Worm (Caenorhabditis elegans) whole organism, L2 larva: ENCODE results near the gene T12G3.4.
A peak's percentile ranks its signal among the peaks of the same experiment; 100 is the strongest.

Experiments used
- F13H6.1 ChIP-seq: sonication (generic microtip); optimal IDR thresholded peaks from 2 replicates; lab custom pipeline; 2016; ENCODE audit warnings: missing genetic modification characterization, missing compliant biosample characterization
- Y55F3AM.14 ChIP-seq: fragments of 200-800 bp; sonication (Bioruptor generic); optimal IDR thresholded peaks from 2 replicates; lab custom pipeline; 2018; ENCODE audit warnings: mild to moderate bottlenecking, missing genetic modification characterization, missing compliant biosample characterization
- ZK546.5 ChIP-seq: sonication (generic microtip); optimal IDR thresholded peaks from 2 replicates; lab custom pipeline; 2017; ENCODE audit warnings: missing biosample characterization, missing genetic modification characterization
- alr-1 ChIP-seq: fragments of 150-350 bp; optimal IDR thresholded peaks from 2 replicates; lab custom pipeline; 2014; ENCODE audit warnings: missing biosample characterization, missing genetic modification characterization
- aly-2 ChIP-seq: fragments of 150-350 bp; optimal IDR thresholded peaks from 2 replicates; lab custom pipeline; 2014; ENCODE audit warnings: missing biosample characterization, missing genetic modification characterization
- ama-1 ChIP-seq: fragments of 150-350 bp; optimal IDR thresholded peaks from 2 replicates; lab custom pipeline; 2018; ENCODE audit warnings: inconsistent platforms
- dmd-4 ChIP-seq: sonication (generic microtip); optimal IDR thresholded peaks from 2 replicates; lab custom pipeline; 2017; ENCODE audit warnings: missing biosample characterization, missing genetic modification characterization
- elt-1 ChIP-seq: fragments of 150-350 bp; optimal IDR thresholded peaks from 2 replicates; lab custom pipeline; 2014; ENCODE audit warnings: missing biosample characterization, missing genetic modification characterization
- elt-3 ChIP-seq: sonication (generic microtip); optimal IDR thresholded peaks from 2 replicates; lab custom pipeline; 2017; ENCODE audit warnings: missing biosample characterization, missing genetic modification characterization
- fos-1 ChIP-seq: fragments of 150-350 bp; optimal IDR thresholded peaks from 2 replicates; lab custom pipeline; 2014; ENCODE audit warnings: missing biosample characterization, missing genetic modification characterization
- gmeb-1 ChIP-seq: fragments of 150-350 bp; optimal IDR thresholded peaks from 2 replicates; lab custom pipeline; 2014; ENCODE audit warnings: missing biosample characterization, missing genetic modification characterization
- lin-11 ChIP-seq: fragments of 150-350 bp; sonication (generic microtip); optimal IDR thresholded peaks from 2 replicates; lab custom pipeline; 2014; ENCODE audit warnings: missing biosample characterization, missing genetic modification characterization, inconsistent platforms, mixed read lengths
- lin-39 ChIP-seq: fragments of 150-350 bp; optimal IDR thresholded peaks from 2 replicates; lab custom pipeline; 2014; ENCODE audit warnings: missing biosample characterization, missing genetic modification reagents, missing genetic modification characterization
- lsy-2 ChIP-seq, 2 experiments: fragments of 150-350 bp in 1 of 2; sonication (generic microtip) in 1 of 2; optimal IDR thresholded peaks; 2 replicates each; lab custom pipeline; 2014 to 2017; ENCODE audit warnings: missing biosample characterization in 2 of 2, missing genetic modification characterization in 2 of 2
- mab-5 ChIP-seq: fragments of 150-350 bp; optimal IDR thresholded peaks from 2 replicates; lab custom pipeline; 2014; ENCODE audit warnings: missing biosample characterization, missing genetic modification characterization
- mbf-1 ChIP-seq: sonication (generic microtip); optimal IDR thresholded peaks from 2 replicates; lab custom pipeline; 2017; ENCODE audit warnings: missing biosample characterization, missing genetic modification characterization
- mdl-1 ChIP-seq, 2 experiments: fragments of 150-350 bp in 1 of 2; sonication (generic microtip) in 1 of 2; optimal IDR thresholded peaks; 2 replicates each; lab custom pipeline; 2017; ENCODE audit warnings: missing biosample characterization in 2 of 2, missing genetic modification characterization in 2 of 2
- nhr-10 ChIP-seq: sonication (generic microtip); optimal IDR thresholded peaks from 2 replicates; lab custom pipeline; 2017; ENCODE audit warnings: missing biosample characterization, missing genetic modification characterization
- nhr-11 ChIP-seq: fragments of 150-350 bp; optimal IDR thresholded peaks from 2 replicates; lab custom pipeline; 2014; ENCODE audit warnings: missing biosample characterization, missing genetic modification characterization
- nhr-129 ChIP-seq: fragments of 150-350 bp; optimal IDR thresholded peaks from 2 replicates; lab custom pipeline; 2014; ENCODE audit warnings: missing biosample characterization, missing genetic modification characterization
- nhr-23 ChIP-seq: fragments of 150-350 bp; optimal IDR thresholded peaks from 2 replicates; lab custom pipeline; 2014; ENCODE audit warnings: missing biosample characterization, missing genetic modification reagents, missing genetic modification characterization
- nhr-25 ChIP-seq: fragments of 150-350 bp; sonication (generic microtip); optimal IDR thresholded peaks from 3 replicates; lab custom pipeline; 2014; ENCODE audit warnings: missing biosample characterization, missing genetic modification characterization
- nhr-77 ChIP-seq: fragments of 150-350 bp; optimal IDR thresholded peaks from 2 replicates; lab custom pipeline; 2014; ENCODE audit warnings: missing biosample characterization, missing genetic modification characterization
- peb-1 ChIP-seq: fragments of 150-350 bp; optimal IDR thresholded peaks from 2 replicates; lab custom pipeline; 2014; ENCODE audit warnings: missing biosample characterization, missing genetic modification characterization
- sem-4 ChIP-seq: fragments of 150-350 bp; optimal IDR thresholded peaks from 2 replicates; lab custom pipeline; 2014; ENCODE audit warnings: missing biosample characterization, missing genetic modification reagents, missing genetic modification characterization
- skn-1 ChIP-seq: sonication (generic microtip); optimal IDR thresholded peaks from 2 replicates; lab custom pipeline; 2017; ENCODE audit warnings: missing biosample characterization, missing genetic modification characterization
- sma-9 ChIP-seq, 2 experiments: fragments of 150-350 bp in 1 of 2; sonication (generic microtip) in 1 of 2; optimal IDR thresholded peaks; 2 replicates each; lab custom pipeline; 2014 to 2016; ENCODE audit warnings: missing genetic modification characterization in 2 of 2, mild to moderate bottlenecking in 1 of 2, missing biosample characterization in 1 of 2, missing compliant biosample characterization in 1 of 2, missing genetic modification reagents in 1 of 2, moderate library complexity in 1 of 2
- unc-39 ChIP-seq: fragments of 150-350 bp; optimal IDR thresholded peaks from 2 replicates; lab custom pipeline; 2014; ENCODE audit warnings: missing biosample characterization, missing genetic modification characterization
- unc-55 ChIP-seq: fragments of 150-350 bp; sonication (generic microtip); optimal IDR thresholded peaks from 3 replicates; lab custom pipeline; 2014; ENCODE audit warnings: missing biosample characterization, missing genetic modification reagents, missing genetic modification characterization
- unc-62 ChIP-seq: fragments of 150-350 bp; optimal IDR thresholded peaks from 2 replicates; lab custom pipeline; 2014; ENCODE audit warnings: missing biosample characterization, missing genetic modification reagents, missing genetic modification characterization
- ztf-1 ChIP-seq: fragments of 200-800 bp; sonication (Bioruptor generic); conservative IDR thresholded peaks from 2 replicates; pipeline ENCODE4 v1.3.6; 2022; ENCODE audit warnings: missing genetic modification characterization, missing compliant biosample characterization
- ztf-4 ChIP-seq: fragments of 150-350 bp; optimal IDR thresholded peaks from 2 replicates; lab custom pipeline; 2014; ENCODE audit warnings: missing biosample characterization, missing genetic modification characterization

T12G3.4 gene

ce11 chrIV:12047552-12048347 is at the start of gene T12G3.4:
Gene T12G3.4, plus strand, starts transcription at chrIV:12048256.
- TF ChIP-seq fos-1 (tag; lab: Kevin White, UChicago) (peak; percentile 1), nhr-129 (tag; lab: Kevin White, UChicago) (peak; percentile 2), alr-1 (tag; lab: Kevin White, UChicago) (no peak)

ce11 chrIV:12005090-12005770 is 42.8 kb upstream of the T12G3.4 start:
- no peak for TF ChIP-seq peb-1 (tag; lab: Kevin White, UChicago)
- TF ChIP-seq fos-1 (tag; lab: Kevin White, UChicago), result peak; percentile 24

ce11 chrIV:12009046-12009674 is 38.9 kb upstream of the T12G3.4 start:
- TF ChIP-seq nhr-129 (tag; lab: Kevin White, UChicago) (peak; percentile 56), nhr-10 (no peak), unc-39 (tag; lab: Kevin White, UChicago) (no peak), aly-2 (no peak), F13H6.1 (tag; lab: Kevin White, UChicago) (peak; percentile 24), dmd-4 (tag; lab: Kevin White, UChicago) (no peak), nhr-11 (tag; lab: Kevin White, UChicago) (no peak), skn-1 (no peak), sma-9 (GFP tag; optimal IDR thresholded peaks at IDR 0.05; lab: Kevin White, UChicago) (peak; percentile 33), sma-9 (tag; optimal IDR thresholded peaks at IDR 0.05; lab: Kevin White, UChicago) (no peak), unc-62 (GFP tag; lab: Kevin White, UChicago) (no peak), nhr-77 (tag; lab: Kevin White, UChicago) (no peak), ztf-4 (tag; lab: Kevin White, UChicago) (no peak)

- no peak for TF ChIP-seq mbf-1
- TF ChIP-seq aly-2, result no peak
- no peak for TF ChIP-seq peb-1 (tag; lab: Kevin White, UChicago)
- TF ChIP-seq nhr-10, result no peak
- peak; percentile 86 for TF ChIP-seq F13H6.1 (tag; lab: Kevin White, UChicago)
- TF ChIP-seq nhr-11 (tag; lab: Kevin White, UChicago), result no peak
- TF ChIP-seq Y55F3AM.14 (GFP tag; lab: Kevin White, UChicago), result no peak
- no peak for TF ChIP-seq mdl-1 (tag; optimal IDR thresholded peaks at IDR 0.05; lab: Kevin White, UChicago)
- TF ChIP-seq elt-1 (tag; lab: Kevin White, UChicago), result no peak
- TF ChIP-seq gmeb-1, result no peak
- TF ChIP-seq nhr-23 (tag; lab: Kevin White, UChicago), result no peak
- no peak for TF ChIP-seq ama-1 (lab: Kevin White, UChicago)
- no peak for TF ChIP-seq unc-39 (tag; lab: Kevin White, UChicago)
- no peak for TF ChIP-seq ztf-1 (GFP tag; lab: Robert Waterston, UW)
- TF ChIP-seq mab-5 (tag; lab: Kevin White, UChicago), result no peak
- TF ChIP-seq nhr-129 (tag; lab: Kevin White, UChicago), result peak; percentile 84
- no peak for TF ChIP-seq ztf-4 (tag; lab: Kevin White, UChicago)
- no peak for TF ChIP-seq nhr-77 (tag; lab: Kevin White, UChicago)
- no peak for TF ChIP-seq unc-55
- TF ChIP-seq sma-9 (GFP tag; optimal IDR thresholded peaks at IDR 0.05; lab: Kevin White, UChicago), result peak; percentile 52
- no peak for TF ChIP-seq sma-9 (tag; optimal IDR thresholded peaks at IDR 0.05; lab: Kevin White, UChicago)
- no peak for TF ChIP-seq lin-39 (tag; lab: Kevin White, UChicago)
- no peak for TF ChIP-seq elt-3
Measured at ce11 chrIV:12010377-12010776, 37.7 kb upstream of the T12G3.4 start.

- TF ChIP-seq unc-62 (GFP tag; lab: Kevin White, UChicago) (no peak), nhr-25 (tag; lab: Kevin White, UChicago) (no peak), lin-39 (tag; lab: Kevin White, UChicago) (no peak), gmeb-1 (no peak), sem-4 (tag; lab: Kevin White, UChicago) (no peak), fos-1 (tag; lab: Kevin White, UChicago) (no peak), lsy-2 (tag; optimal IDR thresholded peaks at IDR 0.05; lab: Kevin White, UChicago) (no peak), nhr-11 (tag; lab: Kevin White, UChicago) (no peak), lin-11 (no peak), F13H6.1 (tag; lab: Kevin White, UChicago) (no peak), elt-3 (no peak), ZK546.5 (tag; lab: Kevin White, UChicago) (no peak), sma-9 (GFP tag; optimal IDR thresholded peaks at IDR 0.05; lab: Kevin White, UChicago) (no peak), sma-9 (tag; optimal IDR thresholded peaks at IDR 0.05; lab: Kevin White, UChicago) (no peak), aly-2 (no peak)
Measured at ce11 chrIV:12010859-12011258, 37.2 kb upstream of the T12G3.4 start, which contains the start of the genes ZK617.26 and unc-22. Gene ZK617.26, minus strand, starts transcription at chrIV:12010959. Gene unc-22, minus strand, starts transcription at chrIV:12011007.
